Worm (Caenorhabditis elegans): Measurements from ENCODE around the gene T21D12.12.

T21D12.12 gene

DNA sequence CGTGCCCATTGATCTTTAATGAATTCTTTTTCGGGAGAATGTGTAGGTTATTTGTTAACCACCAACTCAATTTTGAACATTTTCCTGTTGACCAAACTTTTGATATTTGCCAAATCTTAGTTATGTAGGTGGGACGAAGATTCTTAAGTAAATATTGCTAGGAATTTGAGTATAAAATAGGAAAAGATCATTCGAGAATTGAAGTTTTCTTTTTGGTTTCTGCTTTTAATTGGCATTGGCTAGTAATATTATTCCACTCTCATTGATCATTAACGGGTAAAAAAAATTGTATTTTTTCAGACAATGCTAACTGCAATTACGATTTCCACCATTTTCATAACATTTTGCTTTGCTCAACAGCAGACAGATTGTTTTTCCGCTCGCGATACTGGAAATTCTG is at the start of gene T21D12.12:
Gene T21D12.12, plus strand, starts transcription at position 301 of the 400 bp plus-strand sequence.
- TF ChIP-seq lin-13 (GFP tag; optimal IDR thresholded peaks at IDR 0.05) (no peak), gmeb-1 (tag; optimal IDR thresholded peaks at IDR 0.05) (no peak), elt-1 (tag; optimal IDR thresholded peaks at IDR 0.05) (no peak), alr-1 (tag; optimal IDR thresholded peaks at IDR 0.05) (no peak), nhr-237 (tag; optimal IDR thresholded peaks at IDR 0.05) (no peak), mbf-1 (tag; optimal IDR thresholded peaks at IDR 0.05) (no peak), sma-9 (GFP tag; optimal IDR thresholded peaks at IDR 0.05) (no peak), sma-9 (tag; optimal IDR thresholded peaks at IDR 0.05) (no peak), zag-1 (tag; optimal IDR thresholded peaks at IDR 0.05) (no peak), unc-62 (GFP tag; optimal IDR thresholded peaks at IDR 0.05) (no peak), skn-1 (tag; optimal IDR thresholded peaks at IDR 0.05) (no peak), nhr-10 (tag; optimal IDR thresholded peaks at IDR 0.05) (no peak)

DNA sequence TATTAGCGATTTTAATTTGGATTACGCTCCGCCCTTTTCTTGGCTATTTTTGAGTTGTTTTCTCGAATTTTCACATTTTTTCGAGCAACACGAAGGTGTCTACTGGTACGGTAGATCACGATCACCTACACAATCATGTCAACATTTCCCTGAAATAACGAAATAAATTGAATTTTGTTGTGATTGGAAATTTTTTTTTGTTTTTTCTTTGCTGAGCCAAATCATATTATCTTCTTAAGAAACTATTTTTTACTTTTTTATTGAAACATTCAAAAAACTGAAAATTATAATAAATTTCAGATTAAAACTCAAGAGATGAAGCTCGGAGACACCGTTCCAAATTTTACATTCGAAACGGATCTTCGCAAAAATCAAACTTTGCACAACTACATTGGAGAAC is 48.0 kb upstream of the T21D12.12 start, which contains the start of gene prdx-6:
Gene prdx-6, plus strand, starts transcription at position 301 of the 400 bp plus-strand sequence.
- TF ChIP-seq skn-1 (tag; optimal IDR thresholded peaks at IDR 0.05): no peak
- TF ChIP-seq blmp-1 (tag; optimal IDR thresholded peaks at IDR 0.05; ENCODE audit: insufficient read depth): no peak
- no peak for TF ChIP-seq ZK546.5 (tag; optimal IDR thresholded peaks at IDR 0.05)
- TF ChIP-seq ztf-1 (GFP tag; conservative IDR thresholded peaks at IDR 0.05): no peak
- no peak for TF ChIP-seq alr-1 (tag; optimal IDR thresholded peaks at IDR 0.05)
- no peak for TF ChIP-seq nhr-129 (tag; optimal IDR thresholded peaks at IDR 0.05)
- TF ChIP-seq lin-39 (tag; optimal IDR thresholded peaks at IDR 0.05): no peak
- no peak for TF ChIP-seq ceh-16 (tag; optimal IDR thresholded peaks at IDR 0.05)
- no peak for TF ChIP-seq F13H6.1 (tag; optimal IDR thresholded peaks at IDR 0.05)
- TF ChIP-seq crh-2 (tag; optimal IDR thresholded peaks at IDR 0.05): no peak
- no peak for TF ChIP-seq nhr-237 (tag; optimal IDR thresholded peaks at IDR 0.05)
- no peak for TF ChIP-seq nhr-10 (tag; optimal IDR thresholded peaks at IDR 0.05)

DNA sequence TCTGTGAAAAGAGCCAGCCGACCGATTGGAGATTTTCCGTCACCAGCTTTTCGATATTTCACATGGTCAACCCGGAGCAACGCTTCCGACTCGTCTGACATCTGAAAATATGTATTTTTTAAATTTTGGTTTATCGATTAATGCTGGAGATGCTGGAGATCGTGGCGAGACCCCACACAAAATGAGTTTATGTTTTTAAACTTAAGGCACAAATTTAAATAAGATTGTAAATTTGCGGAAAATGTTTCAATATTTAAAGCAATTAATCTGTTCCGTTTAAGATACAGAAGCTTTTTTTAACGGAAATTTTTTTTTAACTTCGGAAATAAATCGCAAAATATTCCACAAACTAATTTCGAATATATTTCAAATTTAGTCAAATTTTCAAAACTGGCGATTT is 34.6 kb upstream of the T21D12.12 start, which contains the start of gene gtf-2H1:
Gene gtf-2H1, minus strand, starts transcription at position 101 of the 400 bp plus-strand sequence.
- TF ChIP-seq gmeb-1 (tag; optimal IDR thresholded peaks at IDR 0.05) (no peak), lsy-2 (tag; optimal IDR thresholded peaks at IDR 0.05) (no peak), unc-62 (GFP tag; optimal IDR thresholded peaks at IDR 0.05) (no peak), dmd-4 (tag; optimal IDR thresholded peaks at IDR 0.05) (no peak), blmp-1 (tag; optimal IDR thresholded peaks at IDR 0.05; ENCODE audit: insufficient read depth) (no peak), ztf-1 (GFP tag; conservative IDR thresholded peaks at IDR 0.05) (no peak), nhr-77 (tag; optimal IDR thresholded peaks at IDR 0.05) (no peak), nhr-23 (tag; optimal IDR thresholded peaks at IDR 0.05) (no peak), mdl-1 (tag; optimal IDR thresholded peaks at IDR 0.05) (no peak), sma-3 (GFP tag; optimal IDR thresholded peaks at IDR 0.05) (no peak)

DNA sequence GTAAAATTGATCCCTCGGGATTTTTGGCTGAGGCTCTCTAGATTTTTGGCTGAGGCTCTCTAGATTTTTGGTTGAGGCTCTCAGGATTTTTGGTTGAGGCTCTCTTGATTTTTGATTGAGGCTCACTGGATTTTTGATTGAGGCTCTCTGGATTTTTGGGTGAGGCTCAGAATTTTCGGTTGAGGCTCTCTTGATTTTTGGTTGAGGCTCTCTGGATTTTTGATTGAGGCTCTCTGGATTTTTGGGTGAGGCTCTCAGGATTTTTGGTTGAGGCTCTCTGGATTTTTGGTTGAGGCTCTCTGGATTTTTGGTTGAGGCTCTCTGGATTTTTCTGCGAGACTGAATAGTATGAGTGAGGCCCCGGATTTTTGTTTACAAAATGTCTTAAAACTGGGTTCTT is 30.1 kb upstream of the T21D12.12 start:
- TF ChIP-seq nhr-77 (tag; optimal IDR thresholded peaks at IDR 0.05) (no peak), nhr-25 (tag; optimal IDR thresholded peaks at IDR 0.05) (no peak), nhr-129 (tag; optimal IDR thresholded peaks at IDR 0.05) (no peak), aly-2 (tag; optimal IDR thresholded peaks at IDR 0.05) (no peak), Y55F3AM.14 (GFP tag; optimal IDR thresholded peaks at IDR 0.05) (no peak), alr-1 (tag; optimal IDR thresholded peaks at IDR 0.05) (no peak), elt-1 (tag; optimal IDR thresholded peaks at IDR 0.05) (no peak), blmp-1 (tag; optimal IDR thresholded peaks at IDR 0.05; ENCODE audit: insufficient read depth) (no peak), snpc-4 (tag; optimal IDR thresholded peaks at IDR 0.05) (no peak), lin-39 (tag; optimal IDR thresholded peaks at IDR 0.05) (no peak), fos-1 (tag; optimal IDR thresholded peaks at IDR 0.05) (no peak), mdl-1 (tag; optimal IDR thresholded peaks at IDR 0.05) (no peak), mab-5 (tag; optimal IDR thresholded peaks at IDR 0.05) (no peak), unc-55 (GFP tag; optimal IDR thresholded peaks at IDR 0.05) (no peak), dmd-4 (tag; optimal IDR thresholded peaks at IDR 0.05) (no peak), lin-11 (tag; optimal IDR thresholded peaks at IDR 0.05) (no peak), sma-3 (GFP tag; optimal IDR thresholded peaks at IDR 0.05) (no peak)

DNA sequence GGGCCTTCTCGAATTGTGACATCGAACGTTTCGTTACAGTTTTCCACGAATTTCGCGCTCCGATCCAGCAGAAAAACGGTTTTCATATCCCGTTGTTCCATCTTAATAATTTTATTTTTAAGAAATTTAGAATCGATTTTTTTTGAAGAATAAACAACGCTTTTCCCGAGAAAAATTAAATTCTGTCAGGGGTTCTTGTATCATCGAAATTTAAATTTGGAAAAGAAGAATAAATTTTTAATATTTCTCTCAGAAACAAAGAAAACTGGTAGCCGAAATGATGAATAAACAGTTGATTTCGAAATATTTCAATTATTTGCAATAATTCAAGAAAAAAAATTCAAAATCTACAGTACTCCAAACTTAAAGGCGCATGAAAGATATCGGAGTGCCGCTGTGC is 28.9 kb upstream of the T21D12.12 start, which contains the start of gene ints-13:
Gene ints-13, minus strand, starts transcription at position 101 of the 400 bp plus-strand sequence.
- TF ChIP-seq nhr-21 (tag; optimal IDR thresholded peaks at IDR 0.05) (no peak), nhr-6 (tag; optimal IDR thresholded peaks at IDR 0.05) (no peak), ama-1 (optimal IDR thresholded peaks at IDR 0.05) (no peak), nhr-25 (tag; optimal IDR thresholded peaks at IDR 0.05) (no peak), nhr-77 (tag; optimal IDR thresholded peaks at IDR 0.05) (no peak), unc-39 (tag; optimal IDR thresholded peaks at IDR 0.05) (no peak), mdl-1 (tag; optimal IDR thresholded peaks at IDR 0.05) (no peak), nhr-237 (tag; optimal IDR thresholded peaks at IDR 0.05) (no peak), gmeb-1 (tag; optimal IDR thresholded peaks at IDR 0.05) (no peak), ztf-4 (tag; optimal IDR thresholded peaks at IDR 0.05) (no peak), unc-55 (GFP tag; optimal IDR thresholded peaks at IDR 0.05) (no peak), nhr-12 (tag; optimal IDR thresholded peaks at IDR 0.05) (no peak), aly-2 (tag; optimal IDR thresholded peaks at IDR 0.05) (no peak), ZK546.5 (tag; optimal IDR thresholded peaks at IDR 0.05) (no peak), crh-2 (tag; optimal IDR thresholded peaks at IDR 0.05) (no peak)
